Worm (Caenorhabditis elegans) whole organism, early embryonic: ENCODE results near the gene ran-3.

Source experiments
- B0310.2 ChIP-seq: sonication (generic microtip); optimal IDR thresholded peaks from 2 replicates; lab custom pipeline; 2016; ENCODE audit warnings: mild to moderate bottlenecking, missing genetic modification characterization, missing compliant biosample characterization
- aly-1 ChIP-seq: sonication (generic microtip); optimal IDR thresholded peaks from 2 replicates; lab custom pipeline; 2016; ENCODE audit warnings: missing genetic modification characterization, missing compliant biosample characterization
- ama-1 ChIP-seq: fragments of 150-350 bp; optimal IDR thresholded peaks from 2 replicates; lab custom pipeline; 2014
- ets-7 ChIP-seq: sonication (generic microtip); optimal IDR thresholded peaks from 2 replicates; lab custom pipeline; 2016; ENCODE audit warnings: missing genotype, missing genetic modification characterization, missing compliant biosample characterization
- hmg-4 ChIP-seq: fragments of 200-800 bp; sonication (Bioruptor generic); optimal IDR thresholded peaks from 2 replicates; lab custom pipeline; 2018; ENCODE audit warnings: mild to moderate bottlenecking, missing genetic modification characterization, missing compliant biosample characterization
- pes-1 ChIP-seq: fragments of 200-800 bp; sonication (Bioruptor generic); IDR thresholded peaks from 2 replicates; pipeline ENCODE4 v1.3.6; 2022; ENCODE audit warnings: missing genetic modification reagents, missing genetic modification characterization, missing compliant biosample characterization
- tbx-11 ChIP-seq: fragments of 200-800 bp; sonication (Bioruptor generic); IDR thresholded peaks from 2 replicates; pipeline ENCODE4 v1.3.6; 2022; ENCODE audit warnings: missing genetic modification characterization, missing compliant biosample characterization

DNA sequence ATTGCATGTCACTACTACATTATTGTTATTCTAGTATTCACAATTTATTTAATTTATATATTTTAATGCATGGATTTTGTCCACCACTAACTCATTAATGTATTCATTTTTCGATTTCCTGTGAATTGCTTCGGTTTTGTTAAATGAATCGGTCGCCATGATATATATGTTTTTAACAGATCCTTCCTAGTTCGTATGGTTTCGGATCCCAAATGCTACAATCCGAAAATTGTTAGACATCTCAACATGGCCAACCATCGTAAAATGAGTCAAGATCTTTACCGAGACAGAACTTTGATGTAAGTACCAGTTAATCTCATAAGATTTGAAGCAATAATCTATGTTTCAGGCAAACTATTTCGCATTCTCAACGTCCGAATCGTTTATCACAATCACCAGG lies 51.8 kb downstream of the ran-3 start:
- no peak for TF ChIP-seq ama-1 (lab: Kevin White, UChicago)
- no peak for TF ChIP-seq tbx-11 (GFP tag; lab: Robert Waterston, UW)
- TF ChIP-seq B0310.2 (tag; lab: Kevin White, UChicago): no peak
- no peak for TF ChIP-seq hmg-4 (GFP tag; lab: Kevin White, UChicago)
- TF ChIP-seq aly-1 (tag; lab: Kevin White, UChicago): no peak
- no peak for TF ChIP-seq ets-7 (tag; lab: Kevin White, UChicago)
- no peak for TF ChIP-seq pes-1
